Fruit fly (Drosophila melanogaster) whole organism, embryonic: Measurements from ENCODE around the gene CG2772.

ENCODE experiments used
- Atf3 ChIP-seq: fragments of 200-800 bp; sonication (Bioruptor generic); optimal IDR thresholded peaks from 3 replicates; lab custom pipeline; 2016; ENCODE audit warnings: missing biosample characterization, missing genetic modification characterization
- Blimp-1 ChIP-seq: fragments of 200-800 bp; sonication (Bioruptor generic); optimal IDR thresholded peaks from 3 replicates; lab custom pipeline; 2018; ENCODE audit warnings: missing biosample characterization, missing genetic modification characterization, mild to moderate bottlenecking, moderate library complexity, missing genetic modification reagents
- CG10209 ChIP-seq: fragments of 200-800 bp; sonication (Bioruptor generic); optimal IDR thresholded peaks from 3 replicates; lab custom pipeline; 2017; ENCODE audit warnings: missing biosample characterization, mild to moderate bottlenecking, missing genetic modification characterization, missing genetic modification reagents
- CG10274 ChIP-seq: fragments of 200-800 bp; sonication (Bioruptor generic); optimal IDR thresholded peaks from 3 replicates; lab custom pipeline; 2017; ENCODE audit warnings: missing biosample characterization, mild to moderate bottlenecking, missing genetic modification characterization
- CG11247 ChIP-seq: fragments of 200-800 bp; sonication (Bioruptor generic); IDR thresholded peaks from 2 replicates; pipeline ENCODE4 v1.3.6; 2022; ENCODE audit warnings: missing biosample characterization, missing genetic modification characterization
- CG12391 ChIP-seq: fragments of 200-800 bp; sonication (Bioruptor generic); optimal IDR thresholded peaks from 3 replicates; lab custom pipeline; 2018; ENCODE audit warnings: missing biosample characterization, mild to moderate bottlenecking, missing genetic modification characterization, moderate library complexity
- CG14050 ChIP-seq: fragments of 200-800 bp; sonication (Bioruptor generic); IDR thresholded peaks from 3 replicates; pipeline ENCODE4 v1.3.6; 2022; ENCODE audit warnings: missing biosample characterization, missing genetic modification characterization
- CG1602 ChIP-seq: fragments of 200-800 bp; sonication (Bioruptor generic); optimal IDR thresholded peaks from 3 replicates; lab custom pipeline; 2016; ENCODE audit warnings: missing biosample characterization, missing genetic modification characterization
- CG17328 ChIP-seq: fragments of 200-800 bp; sonication (Bioruptor generic); IDR thresholded peaks from 2 replicates; pipeline ENCODE4 v1.3.6; 2022; ENCODE audit warnings: missing biosample characterization, missing genetic modification characterization
- CG17568 ChIP-seq: fragments of 200-800 bp; sonication (Bioruptor generic); optimal IDR thresholded peaks from 2 replicates; lab custom pipeline; 2018; ENCODE audit warnings: missing biosample characterization, mild to moderate bottlenecking, missing genetic modification characterization, moderate library complexity
- CG2120 ChIP-seq: fragments of 200-800 bp; sonication (Bioruptor generic); optimal IDR thresholded peaks from 3 replicates; lab custom pipeline; 2016; ENCODE audit warnings: missing biosample characterization, missing genetic modification characterization
- CG2129 ChIP-seq: fragments of 200-800 bp; sonication (Bioruptor generic); IDR thresholded peaks from 2 replicates; pipeline ENCODE4 v1.3.6; 2022; ENCODE audit warnings: missing biosample characterization, missing genetic modification characterization; ENCODE audit not compliant: partially characterized antibody
- CG2199 ChIP-seq: fragments of 200-800 bp; sonication (Bioruptor generic); IDR thresholded peaks from 3 replicates; pipeline ENCODE4 v1.3.6; 2022; ENCODE audit warnings: missing biosample characterization, missing genetic modification characterization
- CG30403 ChIP-seq: fragments of 200-800 bp; sonication (Bioruptor generic); optimal IDR thresholded peaks from 3 replicates; lab custom pipeline; 2016; ENCODE audit warnings: missing biosample characterization, missing genetic modification characterization
- CG3407 ChIP-seq: fragments of 200-800 bp; sonication (Bioruptor generic); optimal IDR thresholded peaks from 2 replicates; lab custom pipeline; 2018; ENCODE audit warnings: missing biosample characterization, mild to moderate bottlenecking, missing genetic modification characterization
- CG4820 ChIP-seq: fragments of 200-800 bp; sonication (Bioruptor generic); optimal IDR thresholded peaks from 3 replicates; lab custom pipeline; 2016; ENCODE audit warnings: missing biosample characterization, missing genetic modification characterization
- CG9609 ChIP-seq: fragments of 200-800 bp; sonication (Bioruptor generic); optimal IDR thresholded peaks from 3 replicates; lab custom pipeline; 2016; ENCODE audit warnings: missing biosample characterization, missing genetic modification characterization
- CG9727 ChIP-seq: fragments of 200-800 bp; sonication (Bioruptor generic); optimal IDR thresholded peaks from 3 replicates; lab custom pipeline; 2017; ENCODE audit warnings: missing biosample characterization, mild to moderate bottlenecking, missing genetic modification characterization
- CG9817 ChIP-seq: fragments of 200-800 bp; sonication (Bioruptor generic); optimal IDR thresholded peaks from 2 replicates; lab custom pipeline; 2018; ENCODE audit warnings: missing biosample characterization, mild to moderate bottlenecking, missing genetic modification characterization, moderate library complexity
- D19A ChIP-seq: fragments of 200-800 bp; optimal IDR thresholded peaks from 3 replicates; lab custom pipeline; 2019; ENCODE audit warnings: missing biosample characterization, mild to moderate bottlenecking, missing genetic modification characterization, moderate library complexity
- Fer2 ChIP-seq: fragments of 200-800 bp; sonication (Bioruptor generic); optimal IDR thresholded peaks from 2 replicates; lab custom pipeline; 2018; ENCODE audit warnings: missing biosample characterization, mild to moderate bottlenecking, missing genetic modification characterization, moderate library complexity
- HmgZ ChIP-seq: fragments of 200-800 bp; sonication (Bioruptor generic); optimal IDR thresholded peaks from 2 replicates; lab custom pipeline; 2018; ENCODE audit warnings: missing biosample characterization, mild to moderate bottlenecking, missing genetic modification characterization
- Lhr ChIP-seq: fragments of 200-800 bp; sonication (Bioruptor generic); optimal IDR thresholded peaks from 3 replicates; lab custom pipeline; 2017; ENCODE audit warnings: mild to moderate bottlenecking, missing biosample characterization, missing genetic modification reagents, missing genetic modification characterization
- Opbp ChIP-seq: fragments of 200-800 bp; sonication (Bioruptor generic); IDR thresholded peaks from 3 replicates; pipeline ENCODE4 v1.3.6; 2022; ENCODE audit warnings: missing biosample characterization, missing genetic modification characterization; ENCODE audit not compliant: partially characterized antibody
- Sox100B ChIP-seq: fragments of 200-800 bp; sonication (Bioruptor generic); optimal IDR thresholded peaks from 3 replicates; lab custom pipeline; 2018; ENCODE audit warnings: missing biosample characterization, mild to moderate bottlenecking, missing genetic modification characterization
- Taf1 ChIP-seq: fragments of 200-800 bp; sonication (Bioruptor generic); IDR thresholded peaks from 2 replicates; pipeline ENCODE4 v1.3.6; 2022; ENCODE audit warnings: missing biosample characterization, missing genetic modification characterization
- ab ChIP-seq: fragments of 200-800 bp; sonication (Bioruptor generic); optimal IDR thresholded peaks from 2 replicates; lab custom pipeline; 2016; ENCODE audit warnings: missing biosample characterization, missing genetic modification characterization
- amos ChIP-seq: fragments of 200-800 bp; sonication (Bioruptor generic); IDR thresholded peaks from 2 replicates; pipeline ENCODE4 v1.3.6; 2022; ENCODE audit warnings: missing biosample characterization, missing genetic modification characterization; ENCODE audit not compliant: partially characterized antibody
- az2 ChIP-seq: fragments of 200-800 bp; sonication (Bioruptor generic); optimal IDR thresholded peaks from 3 replicates; lab custom pipeline; 2016; ENCODE audit warnings: missing biosample characterization, missing genetic modification characterization
- bigmax ChIP-seq: fragments of 200-800 bp; sonication (Bioruptor generic); optimal IDR thresholded peaks from 2 replicates; lab custom pipeline; 2018; ENCODE audit warnings: missing biosample characterization, mild to moderate bottlenecking, missing genetic modification characterization
- btn ChIP-seq: fragments of 200-800 bp; sonication (Bioruptor generic); optimal IDR thresholded peaks from 2 replicates; lab custom pipeline; 2016; ENCODE audit warnings: missing biosample characterization, missing genetic modification characterization
- cas ChIP-seq: fragments of 200-800 bp; sonication (Bioruptor generic); IDR thresholded peaks from 2 replicates; pipeline ENCODE4 v1.3.6; 2022; ENCODE audit warnings: missing biosample characterization, missing genetic modification characterization
- caup ChIP-seq: fragments of 200-800 bp; sonication (Bioruptor generic); optimal IDR thresholded peaks from 3 replicates; lab custom pipeline; 2017; ENCODE audit warnings: missing biosample characterization, mild to moderate bottlenecking, missing genetic modification characterization, moderate library complexity; ENCODE audit not compliant: severe bottlenecking
- ci ChIP-seq: fragments of 200-800 bp; sonication (Bioruptor generic); IDR thresholded peaks from 3 replicates; pipeline ENCODE4 v1.3.6; 2022; ENCODE audit warnings: missing biosample characterization, missing genetic modification characterization
- dimm ChIP-seq: fragments of 200-800 bp; sonication (Bioruptor generic); IDR thresholded peaks from 2 replicates; pipeline ENCODE4 v1.3.6; 2022; ENCODE audit warnings: missing biosample characterization, missing genetic modification characterization
- exex ChIP-seq: fragments of 200-800 bp; sonication (Bioruptor generic); optimal IDR thresholded peaks from 4 replicates; lab custom pipeline; 2018; ENCODE audit warnings: missing biosample characterization, mild to moderate bottlenecking, missing genetic modification characterization, moderate library complexity
- fd3F ChIP-seq: fragments of 200-800 bp; sonication (Bioruptor generic); optimal IDR thresholded peaks from 2 replicates; lab custom pipeline; 2018; ENCODE audit warnings: missing biosample characterization, mild to moderate bottlenecking, missing genetic modification characterization, moderate library complexity
- ftz-f1 ChIP-seq: fragments of 200-800 bp; sonication (Bioruptor generic); optimal IDR thresholded peaks from 2 replicates; lab custom pipeline; 2016; ENCODE audit warnings: missing biosample characterization, missing genetic modification characterization
- hth ChIP-seq: fragments of >200 bp; optimal IDR thresholded peaks from 2 replicates; lab custom pipeline; 2017; ENCODE audit warnings: inconsistent platforms
- jigr1 ChIP-seq: fragments of 200-800 bp; sonication (Bioruptor generic); IDR thresholded peaks from 3 replicates; pipeline ENCODE4 v1.3.6; 2022; ENCODE audit warnings: missing biosample characterization, missing genetic modification characterization
- klu ChIP-seq: fragments of 200-800 bp; sonication (Bioruptor generic); IDR thresholded peaks from 2 replicates; pipeline ENCODE4 v1.3.6; 2022; ENCODE audit warnings: missing biosample characterization, missing genetic modification characterization
- lbe ChIP-seq: fragments of 200-800 bp; sonication (Bioruptor generic); optimal IDR thresholded peaks from 2 replicates; lab custom pipeline; 2016; ENCODE audit warnings: missing biosample characterization, mild to moderate bottlenecking, missing genetic modification characterization
- sens-2 ChIP-seq: fragments of 200-800 bp; sonication (Bioruptor generic); IDR thresholded peaks from 2 replicates; pipeline ENCODE4 v1.3.6; 2022; ENCODE audit warnings: missing biosample characterization, missing genetic modification characterization
- so ChIP-seq: fragments of 200-800 bp; sonication (Bioruptor generic); IDR thresholded peaks from 3 replicates; pipeline ENCODE4 v1.3.6; 2022; ENCODE audit warnings: missing biosample characterization, missing genetic modification characterization
- sqz ChIP-seq: fragments of 200-800 bp; sonication (Bioruptor generic); optimal IDR thresholded peaks from 3 replicates; lab custom pipeline; 2018; ENCODE audit warnings: missing biosample characterization, mild to moderate bottlenecking, missing genetic modification characterization
- tx ChIP-seq: fragments of 200-800 bp; sonication (Bioruptor generic); optimal IDR thresholded peaks from 2 replicates; lab custom pipeline; 2016; ENCODE audit warnings: missing biosample characterization, missing genetic modification characterization
- unpg ChIP-seq: fragments of 200-800 bp; sonication (Bioruptor generic); optimal IDR thresholded peaks from 3 replicates; lab custom pipeline; 2018; ENCODE audit warnings: missing biosample characterization, mild to moderate bottlenecking, missing genetic modification characterization, moderate library complexity
- usp ChIP-seq: fragments of >200 bp; optimal IDR thresholded peaks from 2 replicates; lab custom pipeline; 2017; ENCODE audit warnings: missing biosample characterization, missing genetic modification characterization
- wek ChIP-seq: fragments of 200-800 bp; sonication (Bioruptor generic); optimal IDR thresholded peaks from 3 replicates; lab custom pipeline; 2018; ENCODE audit warnings: missing biosample characterization, mild to moderate bottlenecking, missing genetic modification characterization, moderate library complexity
- zf30C ChIP-seq: fragments of 200-800 bp; sonication (Bioruptor generic); optimal IDR thresholded peaks from 3 replicates; lab custom pipeline; 2018; ENCODE audit warnings: missing biosample characterization, mild to moderate bottlenecking, missing genetic modification characterization

CG2772 gene

dm6 chr2L:3472242-3472641 lies 26.4 kb downstream of the CG2772 start, which contains the start of gene Pgant4 (continued):
- TF ChIP-seq ftz-f1 (peak; percentile 33), CG11247 (GFP tag; lab: Robert Waterston, UW) (peak; percentile 87), exex (tag; lab: Kevin White, UChicago) (no peak), lbe (GFP tag; lab: Kevin White, UChicago) (no peak), so (GFP tag; lab: Robert Waterston, UW) (0 out of 3 replicates have a peak, but pooled peaks have one; percentile 16), HmgZ (tag; lab: Kevin White, UChicago) (peak; percentile 53), CG17568 (no peak), Sox100B (no peak), caup (peak; percentile 53), sens-2 (GFP tag; lab: Robert Waterston, UW) (peak; percentile 41; the same call in 1 of the 2 replicates), CG3407 (no peak), klu (GFP tag; lab: Robert Waterston, UW) (0 out of 2 replicates have a peak, but pooled peaks have one; percentile 20), CG2129 (no peak), CG10274 (GFP tag; lab: Kevin White, UChicago) (no peak), D19A (tag; lab: Kevin White, UChicago) (no peak), usp (GFP tag; lab: Kevin White, UChicago) (no peak), amos (GFP tag; lab: Robert Waterston, UW) (peak; percentile 28; the same call in 1 of the 2 replicates), CG17328 (GFP tag; lab: Robert Waterston, UW) (peak; percentile 60), fd3F (GFP tag; lab: Kevin White, UChicago) (peak; percentile 20), ci (GFP tag; lab: Robert Waterston, UW) (peak; percentile 82; the same call in 2 of the 3 replicates), btn (GFP tag; lab: Kevin White, UChicago) (no peak), CG1602 (GFP tag; lab: Kevin White, UChicago) (peak; percentile 13), zf30C (no peak), CG10209 (peak; percentile 37), Lhr (peak; percentile 68), CG9817 (tag; lab: Kevin White, UChicago) (peak; percentile 40), Taf1 (GFP tag; lab: Robert Waterston, UW) (peak; percentile 48; the same call in 1 of the 2 replicates), CG14050 (GFP tag; lab: Robert Waterston, UW) (no peak; the same call in 2 of the 3 replicates), CG9609 (GFP tag; lab: Kevin White, UChicago) (peak; percentile 24), hth (no peak), Fer2 (no peak), bigmax (GFP tag; lab: Kevin White, UChicago) (no peak), unpg (GFP tag; lab: Kevin White, UChicago) (peak; percentile 40), sqz (GFP tag; lab: Kevin White, UChicago) (no peak), CG12391 (peak; percentile 18), dimm (GFP tag; lab: Robert Waterston, UW) (no peak), CG9727 (GFP tag; lab: Kevin White, UChicago) (peak; percentile 31), jigr1 (no peak), ab (GFP tag; lab: Kevin White, UChicago) (no peak), cas (GFP tag; lab: Robert Waterston, UW) (no peak), tx (GFP tag; lab: Kevin White, UChicago) (no peak), CG4820 (peak; percentile 51), wek (GFP tag; lab: Kevin White, UChicago) (peak; percentile 18), Blimp-1 (no peak), CG2199 (GFP tag; lab: Robert Waterston, UW) (peak; percentile 79), CG2120 (peak; percentile 42), CG30403 (peak; percentile 57), Atf3 (GFP tag; lab: Kevin White, UChicago) (peak; percentile 15), Opbp (GFP tag; lab: Robert Waterston, UW) (peak; percentile 42; the same call in 1 of the 3 replicates), az2 (GFP tag; lab: Kevin White, UChicago) (peak; percentile 71)
